Worm (Caenorhabditis elegans) whole organism, young adult: ENCODE results near the gene C25F9.15.

Experiments used
- D2030.7 ChIP-seq: fragments of 200-800 bp; sonication (Bioruptor generic); IDR thresholded peaks from 2 replicates; pipeline ENCODE4 v1.3.6; 2022; ENCODE audit warnings: missing genetic modification reagents, missing genetic modification characterization, missing compliant biosample characterization
- F49E8.2 ChIP-seq: sonication (generic microtip); optimal IDR thresholded peaks from 3 replicates; lab custom pipeline; 2017; ENCODE audit warnings: missing genetic modification characterization, mild to moderate bottlenecking, missing compliant biosample characterization, antibody characterized with exemption, moderate library complexity; ENCODE audit not compliant: insufficient read depth
- ama-1 ChIP-seq, 3 experiments: fragments of 150-350 bp in 1 of 3; sonication (generic microtip) in 2 of 3; optimal IDR thresholded peaks; 2 replicates each; lab custom pipeline; 2014 to 2018; ENCODE audit warnings: missing biosample characterization in 2 of 3, missing genetic modification characterization in 2 of 3, missing genetic modification reagents in 2 of 3
- dpff-1 ChIP-seq: sonication (generic microtip); optimal IDR thresholded peaks from 2 replicates; lab custom pipeline; 2017; ENCODE audit warnings: mild to moderate bottlenecking, missing genetic modification characterization, missing compliant biosample characterization
- mxl-1 ChIP-seq: sonication (generic microtip); optimal IDR thresholded peaks from 2 replicates; lab custom pipeline; 2016; ENCODE audit warnings: missing genetic modification characterization, missing compliant biosample characterization

ce11 chrV:19421131-19421530, 3.2 kb downstream of the C25F9.15 start, which contains the start of gene C25F9.2:
- TF ChIP-seq ama-1 (optimal IDR thresholded peaks at IDR 0.05; lab: Kevin White, UChicago), result no peak
- no peak for TF ChIP-seq ama-1 (GFP tag; optimal IDR thresholded peaks at IDR 0.05; lab: Kevin White, UChicago)
- TF ChIP-seq F49E8.2, result no peak
- TF ChIP-seq D2030.7 (GFP tag; lab: Robert Waterston, UW), result no peak
- no peak for TF ChIP-seq dpff-1 (tag; lab: Kevin White, UChicago)
- TF ChIP-seq mxl-1 (tag; lab: Kevin White, UChicago), result no peak
